Fruit fly (Drosophila melanogaster) whole organism: Measurements from ENCODE around the gene Pvr.

Source experiments
- CG8478 ChIP-seq: fragments of >200 bp; optimal IDR thresholded peaks from 2 replicates; lab custom pipeline; 2018; ENCODE audit warnings: inconsistent platforms
- Dll ChIP-seq: fragments of >200 bp; optimal IDR thresholded peaks from 2 replicates; lab custom pipeline; 2017
- EcR ChIP-seq, 2 experiments: fragments of >200 bp; optimal IDR thresholded peaks; 2 replicates each; lab custom pipeline; 2017; ENCODE audit warnings: missing biosample characterization in 2 of 2, missing genetic modification characterization in 2 of 2, missing genetic modification reagents in 2 of 2
- pan ChIP-seq: fragments of >200 bp; optimal IDR thresholded peaks from 2 replicates; lab custom pipeline; 2017
- psq ChIP-seq: fragments of >200 bp; optimal IDR thresholded peaks from 2 replicates; lab custom pipeline; 2017
- usp ChIP-seq: fragments of >200 bp; optimal IDR thresholded peaks from 2 replicates; lab custom pipeline; 2017; ENCODE audit warnings: missing biosample characterization, missing genetic modification characterization, mixed read lengths

The Pvr gene

dm6 chr2L:8239712-8240245 lies at the start of gene Pvr:
Pvr (minus strand) TSS chr2L:8239878.
- TF ChIP-seq EcR (GFP tag; optimal IDR thresholded peaks at IDR 0.05; lab: Kevin White, UChicago) (no peak), psq (lab: Kevin White, UChicago) (no peak), Dll (lab: Kevin White, UChicago) (no peak), CG8478 (lab: Kevin White, UChicago) (no peak), pan (lab: Kevin White, UChicago) (no peak), usp (GFP tag; lab: Kevin White, UChicago) (no peak)

DNA sequence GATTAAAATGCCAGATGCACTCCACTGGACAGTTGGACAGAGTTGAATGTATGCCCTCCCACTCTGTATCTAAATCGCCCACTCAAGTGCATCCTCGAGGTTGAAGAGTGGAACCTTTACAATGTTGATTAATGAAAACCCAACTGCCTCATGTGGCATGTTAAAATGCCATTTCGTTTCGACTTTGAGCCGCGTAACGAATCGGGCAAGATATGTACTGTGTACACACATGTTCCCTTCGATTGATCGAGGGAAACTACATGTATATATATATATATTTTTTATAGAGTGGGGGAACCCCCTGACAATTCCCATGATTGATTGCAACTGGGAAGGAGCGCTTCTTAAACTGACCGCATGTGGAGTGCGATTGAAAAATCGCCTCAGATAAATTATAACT lies 48.4 kb upstream of the Pvr start:
- TF ChIP-seq Dll (lab: Kevin White, UChicago): no peak
- TF ChIP-seq psq (lab: Kevin White, UChicago): no peak
- TF ChIP-seq usp (GFP tag; lab: Kevin White, UChicago): no peak
- TF ChIP-seq EcR (GFP tag; optimal IDR thresholded peaks at IDR 0.05; lab: Kevin White, UChicago): no peak
- no peak for TF ChIP-seq CG8478 (lab: Kevin White, UChicago)
- no peak for TF ChIP-seq pan (lab: Kevin White, UChicago)

- TF ChIP-seq EcR (GFP tag; optimal IDR thresholded peaks at IDR 0.05; lab: Kevin White, UChicago): peak in 1 of 2 experiments; percentile 48
- TF ChIP-seq pan (lab: Kevin White, UChicago): no peak
- no peak for TF ChIP-seq usp (GFP tag; lab: Kevin White, UChicago)
Measured at dm6 chr2L:8286595-8286994, 46.9 kb upstream of the Pvr start.

DNA sequence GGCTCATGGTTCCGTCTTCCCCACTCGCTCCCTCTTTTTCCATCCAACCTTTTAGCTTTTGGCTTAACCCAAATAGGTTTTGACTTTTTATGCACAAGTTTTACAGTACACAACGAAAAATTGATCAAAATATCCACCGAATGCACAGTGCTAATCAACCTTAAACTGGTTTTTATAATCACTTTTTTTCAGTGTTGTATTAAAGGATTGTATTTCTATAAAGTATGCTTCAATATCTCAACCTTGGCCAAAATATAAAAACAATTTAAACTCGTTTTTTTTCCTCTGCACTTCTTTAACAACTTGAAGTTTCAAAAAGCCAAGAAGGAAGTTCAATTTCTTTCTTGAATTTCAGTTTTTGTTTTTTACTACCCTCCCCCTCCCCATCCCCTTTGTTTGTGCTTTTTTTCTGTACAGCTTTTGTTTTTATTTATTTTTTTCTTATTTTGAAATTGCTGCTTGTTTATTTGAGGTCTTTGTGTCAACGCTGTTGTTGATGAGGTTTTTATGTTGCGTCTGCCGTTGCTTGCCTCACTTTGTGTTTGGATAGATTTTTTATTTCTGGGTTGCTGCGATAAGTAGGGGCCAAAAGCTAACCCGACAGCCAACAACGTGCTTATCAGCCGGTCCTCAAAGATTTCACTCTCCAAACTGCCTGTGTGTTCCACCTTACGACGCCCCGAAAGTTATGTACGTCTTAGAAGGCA lies 45.4 kb upstream of the Pvr start:
- TF ChIP-seq pan (lab: Kevin White, UChicago): no peak
- no peak for TF ChIP-seq EcR (GFP tag; optimal IDR thresholded peaks at IDR 0.05; lab: Kevin White, UChicago)
- no peak for TF ChIP-seq Dll (lab: Kevin White, UChicago)
- TF ChIP-seq CG8478 (lab: Kevin White, UChicago): no peak
- TF ChIP-seq psq (lab: Kevin White, UChicago): no peak

dm6 chr2L:8281872-8282271 lies 42.2 kb upstream of the Pvr start:
- TF ChIP-seq pan (lab: Kevin White, UChicago): no peak
- no peak for TF ChIP-seq usp (GFP tag; lab: Kevin White, UChicago)
- no peak for TF ChIP-seq CG8478 (lab: Kevin White, UChicago)
- TF ChIP-seq psq (lab: Kevin White, UChicago): no peak
- TF ChIP-seq Dll (lab: Kevin White, UChicago): no peak
- no peak for TF ChIP-seq EcR (GFP tag; optimal IDR thresholded peaks at IDR 0.05; lab: Kevin White, UChicago)

DNA sequence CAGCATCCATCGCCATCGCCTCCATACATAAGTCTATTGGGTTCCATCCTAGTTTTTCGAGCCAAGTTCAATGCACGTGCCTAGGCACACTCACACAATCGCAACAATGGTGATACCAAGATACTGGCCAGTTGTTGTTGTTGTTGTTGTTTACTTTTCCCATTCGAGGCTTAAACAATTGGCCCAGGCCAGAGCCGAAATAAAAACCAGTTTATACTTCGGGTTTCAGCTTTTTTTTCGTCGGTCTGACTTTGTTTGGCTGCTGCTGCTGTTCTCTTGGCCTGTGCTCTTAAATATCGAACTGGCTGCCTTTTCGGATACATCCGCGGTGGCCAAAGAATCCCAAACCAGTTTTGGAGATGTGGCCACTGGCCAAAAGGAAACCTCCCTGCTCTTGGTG lies 40.5 kb upstream of the Pvr start:
- TF ChIP-seq usp (GFP tag; lab: Kevin White, UChicago): no peak
- TF ChIP-seq Dll (lab: Kevin White, UChicago): no peak
- no peak for TF ChIP-seq psq (lab: Kevin White, UChicago)
- no peak for TF ChIP-seq CG8478 (lab: Kevin White, UChicago)
- TF ChIP-seq EcR (GFP tag; optimal IDR thresholded peaks at IDR 0.05; lab: Kevin White, UChicago): no peak
- TF ChIP-seq pan (lab: Kevin White, UChicago): no peak

DNA sequence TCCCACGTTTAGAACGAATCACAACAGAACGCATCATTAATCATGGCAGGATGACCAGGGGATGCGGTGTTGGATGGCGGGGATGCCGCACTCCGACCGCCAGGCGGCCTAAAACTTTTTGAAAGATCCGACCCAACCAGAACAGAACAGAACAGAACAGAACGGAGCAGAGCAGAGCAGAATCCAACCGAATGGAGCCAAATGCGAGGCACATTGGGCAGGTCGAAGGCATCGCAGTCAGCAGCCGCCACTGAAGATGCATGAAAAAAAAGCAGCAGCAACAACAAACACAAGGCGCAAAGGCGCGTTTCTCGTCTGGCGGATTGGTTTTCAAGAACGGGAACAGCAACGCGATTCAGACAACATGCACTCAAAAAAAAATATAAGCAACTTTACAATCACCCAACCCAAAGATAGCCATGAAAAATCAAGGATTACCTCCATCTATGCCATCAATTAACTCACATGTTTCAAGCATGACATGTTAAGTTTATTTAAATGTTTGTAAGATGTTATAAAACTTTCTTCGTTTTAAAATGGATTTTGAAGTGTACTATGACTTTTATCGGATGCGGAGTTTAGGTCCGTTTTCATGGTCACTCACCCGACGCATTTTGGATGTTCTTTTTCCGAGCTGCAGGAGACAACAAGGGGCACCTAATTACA lies 39.9 kb upstream of the Pvr start:
- TF ChIP-seq usp (GFP tag; lab: Kevin White, UChicago): no peak
- TF ChIP-seq EcR (GFP tag; optimal IDR thresholded peaks at IDR 0.05; lab: Kevin White, UChicago): peak in 1 of 2 experiments; percentile 47
- TF ChIP-seq psq (lab: Kevin White, UChicago): no peak

dm6 chr2L:8277561-8278201 lies 38.0 kb upstream of the Pvr start:
- TF ChIP-seq CG8478 (lab: Kevin White, UChicago): no peak
- TF ChIP-seq pan (lab: Kevin White, UChicago): no peak
- TF ChIP-seq usp (GFP tag; lab: Kevin White, UChicago): no peak
- no peak for TF ChIP-seq Dll (lab: Kevin White, UChicago)
- TF ChIP-seq psq (lab: Kevin White, UChicago): no peak

DNA sequence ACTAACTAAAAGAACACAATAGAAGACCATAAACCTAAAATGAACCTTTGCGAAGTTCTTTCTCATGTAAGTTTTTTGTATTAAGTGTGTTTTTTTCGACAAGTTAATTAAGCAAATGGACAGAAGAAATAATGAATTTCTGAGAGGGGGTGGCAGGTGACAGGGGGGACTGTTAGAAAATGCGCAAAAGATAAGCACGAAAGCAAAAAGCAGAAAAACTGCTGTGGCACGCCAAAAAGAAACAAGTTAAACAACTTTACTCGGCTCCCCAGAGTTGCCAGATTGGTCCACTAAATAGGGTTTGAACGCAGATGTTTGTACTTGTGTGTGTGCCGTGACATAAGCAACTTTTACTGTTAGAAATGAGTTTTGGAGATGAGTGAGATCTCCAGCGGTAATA lies 37.2 kb upstream of the Pvr start:
- TF ChIP-seq CG8478 (lab: Kevin White, UChicago) (no peak), pan (lab: Kevin White, UChicago) (no peak), usp (GFP tag; lab: Kevin White, UChicago) (no peak), psq (lab: Kevin White, UChicago) (no peak), EcR (GFP tag; optimal IDR thresholded peaks at IDR 0.05; lab: Kevin White, UChicago) (no peak), Dll (lab: Kevin White, UChicago) (no peak)

DNA sequence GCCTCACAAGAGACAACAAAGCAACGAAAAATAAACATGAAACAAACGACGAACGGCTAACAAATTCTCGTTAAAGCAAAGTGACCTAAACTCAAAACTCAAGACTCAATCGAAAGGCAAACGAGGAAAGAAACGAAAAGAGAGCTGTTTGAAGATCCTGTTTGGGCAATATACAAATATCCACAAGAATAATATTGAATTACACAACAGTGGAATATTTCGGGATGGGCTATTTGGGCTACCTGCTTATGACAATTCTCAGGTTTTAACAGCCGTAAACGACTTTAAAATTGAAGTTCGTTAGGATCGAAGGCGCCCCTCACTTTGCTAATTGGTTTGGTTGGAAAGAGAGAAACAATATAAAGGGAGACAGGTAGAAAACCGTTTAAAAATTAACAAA lies 36.6 kb upstream of the Pvr start:
- TF ChIP-seq usp (GFP tag; lab: Kevin White, UChicago) (no peak), EcR (GFP tag; optimal IDR thresholded peaks at IDR 0.05; lab: Kevin White, UChicago) (no peak), psq (lab: Kevin White, UChicago) (no peak), Dll (lab: Kevin White, UChicago) (no peak), CG8478 (lab: Kevin White, UChicago) (no peak), pan (lab: Kevin White, UChicago) (no peak)

dm6 chr2L:8274958-8275584 lies 35.4 kb upstream of the Pvr start:
- TF ChIP-seq CG8478 (lab: Kevin White, UChicago) (no peak), EcR (GFP tag; optimal IDR thresholded peaks at IDR 0.05; lab: Kevin White, UChicago) (no peak), Dll (lab: Kevin White, UChicago) (no peak), psq (lab: Kevin White, UChicago) (no peak), usp (GFP tag; lab: Kevin White, UChicago) (no peak), pan (lab: Kevin White, UChicago) (no peak)
